Worm (Caenorhabditis elegans): ENCODE data around the gene Y7A5A.10.
A peak's percentile ranks its signal among the peaks of the same experiment; 100 is the strongest.

Y7A5A.10 gene

DNA sequence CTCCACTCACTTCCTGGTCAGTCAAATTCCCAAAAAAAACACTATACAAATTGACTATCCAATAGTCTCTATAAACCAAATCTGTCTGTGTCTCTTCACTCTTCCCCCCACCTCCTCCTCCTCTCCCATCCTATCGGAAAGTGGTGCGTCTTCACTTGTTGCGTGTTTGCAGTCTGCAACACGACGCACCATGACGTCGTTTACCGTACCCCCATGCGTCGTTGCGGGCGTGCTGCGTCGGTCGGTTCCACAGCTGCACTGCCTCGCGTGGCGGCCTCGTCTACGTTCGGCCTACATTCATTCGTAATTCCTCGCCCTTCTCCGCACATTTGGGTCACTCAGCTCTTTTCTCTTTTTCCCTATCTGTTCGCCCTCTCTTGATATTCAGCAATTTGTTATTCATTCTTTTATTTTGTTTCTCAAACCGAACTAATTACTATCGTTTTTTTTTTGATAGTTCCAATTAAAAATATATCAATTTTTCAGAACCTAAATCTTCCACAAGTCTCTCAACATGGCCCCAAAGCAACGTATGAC, 46.3 kb upstream of the Y7A5A.10 start, which contains the start of gene serp-1.1 (continued):
- TF ChIP-seq ctbp-1 (GFP tag; IDR thresholded peaks at IDR 0.05) = peak; percentile 98
- peak; percentile 92 for TF ChIP-seq dmd-9 (GFP tag; IDR thresholded peaks at IDR 0.05)
- TF ChIP-seq Y48G9A.11 (GFP tag; IDR thresholded peaks at IDR 0.05) = peak; percentile 49; the same call in 1 of the 2 replicates
- peak; percentile 85 for TF ChIP-seq egl-27 (tag; optimal IDR thresholded peaks at IDR 0.05)
- peak; percentile 97 for TF ChIP-seq duxl-1 (tag; optimal IDR thresholded peaks at IDR 0.05; ENCODE audit: poor library complexity)
- peak; percentile 98 for TF ChIP-seq nhr-77 (tag; optimal IDR thresholded peaks at IDR 0.05)
- peak; percentile 99 for TF ChIP-seq tra-1 (GFP tag; IDR thresholded peaks at IDR 0.05)
- TF ChIP-seq Y75B8A.6 (GFP tag; IDR thresholded peaks at IDR 0.05) = peak; percentile 96
- TF ChIP-seq sdz-12 (GFP tag; optimal IDR thresholded peaks at IDR 0.05) = peak; percentile 20
- peak; percentile 42 for TF ChIP-seq snpc-4 (tag; optimal IDR thresholded peaks at IDR 0.05)
- peak; percentile 100 for TF ChIP-seq hlh-11 (tag; optimal IDR thresholded peaks at IDR 0.05)
- peak; percentile 97 for TF ChIP-seq madf-9 (GFP tag; conservative IDR thresholded peaks at IDR 0.05)
- peak; percentile 97 for TF ChIP-seq mes-2 (tag; optimal IDR thresholded peaks at IDR 0.05; ENCODE audit: poor library complexity, severe bottlenecking)
- peak; percentile 99 for TF ChIP-seq mep-1 (tag; optimal IDR thresholded peaks at IDR 0.05)

DNA sequence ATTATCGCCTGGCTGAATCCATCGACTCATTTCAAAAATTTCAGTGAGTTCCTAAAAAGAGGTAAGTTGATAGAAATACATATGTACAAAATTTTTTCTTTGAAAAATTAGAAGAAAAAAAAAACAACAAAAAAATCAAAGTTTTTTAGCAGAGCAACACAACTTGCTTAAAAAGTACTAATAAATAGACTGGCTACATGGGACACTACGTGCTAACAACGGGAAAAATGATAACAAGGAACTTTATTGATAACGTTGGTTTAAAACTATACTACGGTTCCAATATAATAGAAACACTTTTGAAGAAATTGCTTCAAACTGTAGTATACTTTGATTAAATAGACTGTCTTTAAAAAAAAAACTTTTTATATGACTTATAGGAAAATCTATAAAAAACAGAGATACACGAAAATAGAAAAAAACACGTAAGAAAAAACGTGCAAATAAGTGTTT, 43.6 kb upstream of the Y7A5A.10 start, which contains the start of gene acox-1.6:
TSS of gene acox-1.6 (minus strand) at position 51 of the 453 bp plus-strand sequence.
- peak; percentile 80 for TF ChIP-seq nhr-28 (tag; optimal IDR thresholded peaks at IDR 0.05)
- TF ChIP-seq hlh-11 (tag; optimal IDR thresholded peaks at IDR 0.05) = peak; percentile 7
- TF ChIP-seq zip-2 (tag; optimal IDR thresholded peaks at IDR 0.05) = no peak
- TF ChIP-seq ceh-62 (tag; optimal IDR thresholded peaks at IDR 0.05) = no peak
- no peak for TF ChIP-seq nhr-41 (GFP tag; IDR thresholded peaks at IDR 0.05)
- TF ChIP-seq pha-4 (GFP tag; IDR thresholded peaks at IDR 0.05) = no peak
- no peak for TF ChIP-seq pha-4 (tag; optimal IDR thresholded peaks at IDR 0.05)
- no peak for TF ChIP-seq nhr-102 (tag; optimal IDR thresholded peaks at IDR 0.05)
- no peak for TF ChIP-seq lin-1 (GFP tag; IDR thresholded peaks at IDR 0.05)
- TF ChIP-seq daf-12 (tag; optimal IDR thresholded peaks at IDR 0.05) = no peak
- TF ChIP-seq mes-2 (tag; optimal IDR thresholded peaks at IDR 0.05; ENCODE audit: poor library complexity, severe bottlenecking) = no peak
- peak; percentile 66 for TF ChIP-seq pqm-1 (tag; optimal IDR thresholded peaks at IDR 0.05)
- TF ChIP-seq ceh-82 (tag; optimal IDR thresholded peaks at IDR 0.05) = no peak
- no peak for TF ChIP-seq nhr-111 (GFP tag; optimal IDR thresholded peaks at IDR 0.05)
- TF ChIP-seq lin-38 (GFP tag; IDR thresholded peaks at IDR 0.05) = no peak
- no peak for TF ChIP-seq dpl-1 (GFP tag; optimal IDR thresholded peaks at IDR 0.05)
- peak; percentile 15 for TF ChIP-seq dve-1 (tag; optimal IDR thresholded peaks at IDR 0.05; ENCODE audit: insufficient read depth)
- no peak for TF ChIP-seq set-16 (GFP tag; IDR thresholded peaks at IDR 0.05)
- peak; percentile 43 for TF ChIP-seq nhr-77 (tag; optimal IDR thresholded peaks at IDR 0.05)
- TF ChIP-seq mdl-1 (tag; optimal IDR thresholded peaks at IDR 0.05) = peak in 1 of 2 experiments; percentile 7
- TF ChIP-seq skn-1 (tag; optimal IDR thresholded peaks at IDR 0.05) = no peak
- TF ChIP-seq zag-1 (tag; optimal IDR thresholded peaks at IDR 0.05) = no peak
- no peak for TF ChIP-seq tra-1 (GFP tag; IDR thresholded peaks at IDR 0.05)
- TF ChIP-seq rbr-2 (tag; optimal IDR thresholded peaks at IDR 0.05) = no peak
- no peak for TF ChIP-seq nhr-48 (tag; optimal IDR thresholded peaks at IDR 0.05)
- no peak for TF ChIP-seq F44E2.7 (GFP tag; IDR thresholded peaks at IDR 0.05)
- TF ChIP-seq duxl-1 (tag; optimal IDR thresholded peaks at IDR 0.05; ENCODE audit: poor library complexity) = no peak
- peak; percentile 23; the same call in 1 of the 2 replicates for TF ChIP-seq dmd-6 (GFP tag; IDR thresholded peaks at IDR 0.05)
- no peak for TF ChIP-seq hmg-1.1 (GFP tag; IDR thresholded peaks at IDR 0.05)
- no peak for TF ChIP-seq lin-15B (tag; optimal IDR thresholded peaks at IDR 0.05)
- TF ChIP-seq aly-2 (tag; optimal IDR thresholded peaks at IDR 0.05) = no peak
- no peak for TF ChIP-seq daf-16 (GFP tag; optimal IDR thresholded peaks at IDR 0.05)
- peak; percentile 68 for TF ChIP-seq daf-16 (tag; optimal IDR thresholded peaks at IDR 0.05)
- no peak for TF ChIP-seq ztf-7 (tag; optimal IDR thresholded peaks at IDR 0.05)
- peak in 1 of 2 experiments; percentile 48 for TF ChIP-seq hif-1 (tag; optimal IDR thresholded peaks at IDR 0.05)
- peak; percentile 68 for TF ChIP-seq aha-1 (tag)
- TF ChIP-seq nhr-42 (GFP tag; IDR thresholded peaks at IDR 0.05) = no peak
- TF ChIP-seq lim-7 (GFP tag; IDR thresholded peaks at IDR 0.05) = no peak
- no peak for TF ChIP-seq saeg-2 (GFP tag; IDR thresholded peaks at IDR 0.05)
- TF ChIP-seq F49E8.2 (tag; optimal IDR thresholded peaks at IDR 0.05; ENCODE audit: borderline replicate concordance) = no peak
- TF ChIP-seq F26F4.8 (GFP tag; conservative IDR thresholded peaks at IDR 0.05) = no peak
